Worm (Caenorhabditis elegans): ENCODE data around the gene snx-14.

DNA sequence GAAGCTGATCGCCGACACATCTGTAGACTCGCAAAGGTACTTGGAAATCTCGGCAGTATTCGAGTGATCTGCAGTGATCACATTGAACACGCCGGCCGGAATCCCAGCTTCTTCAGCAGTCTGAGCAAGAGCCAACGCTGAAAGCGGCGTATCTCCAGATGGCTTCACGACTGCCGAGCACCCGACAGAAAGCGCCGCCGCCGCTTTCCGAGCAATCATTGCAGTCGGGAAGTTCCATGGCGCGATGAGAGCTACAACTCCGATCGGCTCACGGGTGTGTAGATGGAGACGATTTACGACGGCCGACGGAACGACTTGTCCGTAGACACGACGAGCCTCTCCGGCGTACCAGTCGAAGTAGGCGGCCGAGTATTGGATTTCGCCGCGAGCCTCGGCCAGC lies 41.1 kb downstream of the snx-14 start:
- TF ChIP-seq skn-1 (tag; optimal IDR thresholded peaks at IDR 0.05) = no peak
- TF ChIP-seq nhr-6 (tag; optimal IDR thresholded peaks at IDR 0.05) = no peak
- no peak for TF ChIP-seq F10B5.3 (tag; optimal IDR thresholded peaks at IDR 0.05)
- no peak for TF ChIP-seq dpl-1 (GFP tag; optimal IDR thresholded peaks at IDR 0.05)
